Worm (Caenorhabditis elegans) whole organism, L4/young adult: Measurements from ENCODE around the gene C02B8.1.

Source experiments
- W03F9.2 ChIP-seq: fragments of 150-350 bp; optimal IDR thresholded peaks from 2 replicates; lab custom pipeline; 2014; ENCODE audit warnings: missing biosample characterization, missing genetic modification characterization
- dao-5 ChIP-seq: sonication (generic microtip); optimal IDR thresholded peaks from 2 replicates; lab custom pipeline; 2016; ENCODE audit warnings: missing genotype, missing genetic modification characterization, moderate library complexity, missing compliant biosample characterization
- him-1 ChIP-seq: sonication (generic microtip); optimal IDR thresholded peaks from 2 replicates; lab custom pipeline; 2016; ENCODE audit warnings: missing genotype, missing genetic modification reagents, missing genetic modification characterization, missing compliant biosample characterization

DNA sequence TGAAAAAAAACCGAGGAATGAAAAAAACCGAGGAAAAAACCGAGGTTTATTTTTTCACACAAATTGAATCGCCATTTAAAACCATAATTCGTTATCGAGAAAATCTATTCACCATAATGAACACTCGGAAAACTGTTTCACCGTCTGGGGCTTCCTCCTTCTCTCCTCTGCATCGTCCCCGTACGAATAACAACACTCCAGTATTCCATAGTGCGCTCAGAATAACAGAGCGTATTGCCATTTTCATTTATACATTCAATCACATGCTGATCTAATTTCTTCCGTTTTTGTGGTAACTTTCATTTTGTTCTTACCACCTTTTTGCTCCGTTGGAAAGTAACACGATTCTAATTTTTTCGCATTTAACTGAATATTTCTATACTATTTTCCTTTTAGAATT is 22.0 kb downstream of the C02B8.1 start, which contains the start of gene C17H11.2:
- TF ChIP-seq him-1 (tag; lab: Kevin White, UChicago) (no peak), dao-5 (tag; lab: Kevin White, UChicago) (no peak), W03F9.2 (tag; lab: Kevin White, UChicago) (no peak)
